Worm (Caenorhabditis elegans) whole organism, L3 larva: ENCODE results near the gene bnc-1.

Experiments used
- R02D3.7 ChIP-seq: fragments of 150-350 bp; optimal IDR thresholded peaks from 2 replicates; lab custom pipeline; 2014; ENCODE audit warnings: missing biosample characterization, missing genetic modification characterization
- ZK546.5 ChIP-seq: sonication (generic microtip); optimal IDR thresholded peaks from 2 replicates; lab custom pipeline; 2017; ENCODE audit warnings: missing biosample characterization, missing genetic modification characterization
- aly-2 ChIP-seq: fragments of 150-350 bp; optimal IDR thresholded peaks from 2 replicates; lab custom pipeline; 2014; ENCODE audit warnings: missing biosample characterization, missing genetic modification characterization
- ceh-28 ChIP-seq: fragments of 150-350 bp; optimal IDR thresholded peaks from 2 replicates; lab custom pipeline; 2014; ENCODE audit warnings: missing biosample characterization, missing genetic modification reagents, missing genetic modification characterization
- ceh-9 ChIP-seq: sonication (generic microtip); optimal IDR thresholded peaks from 2 replicates; lab custom pipeline; 2018; ENCODE audit warnings: missing biosample characterization, missing genetic modification characterization
- egl-27 ChIP-seq: sonication (generic microtip); optimal IDR thresholded peaks from 4 replicates; lab custom pipeline; 2017; ENCODE audit warnings: missing biosample characterization, missing genetic modification reagents, missing genetic modification characterization
- elt-2 ChIP-seq: sonication (generic microtip); optimal IDR thresholded peaks from 2 replicates; lab custom pipeline; 2016; ENCODE audit warnings: missing genetic modification reagents, mild to moderate bottlenecking, missing genetic modification characterization, missing compliant biosample characterization
- elt-3 ChIP-seq, 3 experiments: fragments of 150-350 bp in 1 of 3; sonication (generic microtip) in 2 of 3; optimal IDR thresholded peaks; 2 replicates in 2 of 3; 4 replicates in 1 of 3; lab custom pipeline; 2014 to 2017; ENCODE audit warnings: missing biosample characterization in 3 of 3, missing genetic modification characterization in 3 of 3
- eor-1 ChIP-seq, 2 experiments: fragments of 150-350 bp; optimal IDR thresholded peaks; 2 replicates each; lab custom pipeline; 2014 to 2018; ENCODE audit warnings: missing biosample characterization in 2 of 2, missing genetic modification characterization in 2 of 2
- fkh-10 ChIP-seq: sonication (generic microtip); optimal IDR thresholded peaks from 2 replicates; lab custom pipeline; 2017; ENCODE audit warnings: missing biosample characterization, missing genetic modification reagents, missing genetic modification characterization
- fos-1 ChIP-seq: fragments of 150-350 bp; optimal IDR thresholded peaks from 2 replicates; lab custom pipeline; 2014; ENCODE audit warnings: missing biosample characterization, missing genetic modification characterization
- hmg-11 ChIP-seq: sonication (generic microtip); optimal IDR thresholded peaks from 2 replicates; lab custom pipeline; 2016; ENCODE audit warnings: missing genetic modification characterization, missing compliant biosample characterization
- lin-15B ChIP-seq: fragments of 150-350 bp; optimal IDR thresholded peaks from 2 replicates; lab custom pipeline; 2014; ENCODE audit warnings: missing biosample characterization, missing genetic modification characterization
- lsy-12 ChIP-seq: sonication (generic microtip); optimal IDR thresholded peaks from 2 replicates; lab custom pipeline; 2016; ENCODE audit warnings: mild to moderate bottlenecking, missing genetic modification characterization, missing compliant biosample characterization
- mdl-1 ChIP-seq: fragments of 150-350 bp; optimal IDR thresholded peaks from 2 replicates; lab custom pipeline; 2014; ENCODE audit warnings: missing biosample characterization, missing genetic modification characterization
- nfya-1 ChIP-seq: sonication (generic microtip); optimal IDR thresholded peaks from 2 replicates; lab custom pipeline; 2017; ENCODE audit warnings: missing genetic modification characterization, mild to moderate bottlenecking, missing compliant biosample characterization, antibody characterized with exemption, moderate library complexity; ENCODE audit not compliant: insufficient read depth
- nhr-11 ChIP-seq: fragments of 150-350 bp; optimal IDR thresholded peaks from 2 replicates; lab custom pipeline; 2014; ENCODE audit warnings: missing biosample characterization, missing genetic modification characterization
- nhr-12 ChIP-seq: fragments of 150-350 bp; optimal IDR thresholded peaks from 2 replicates; lab custom pipeline; 2014; ENCODE audit warnings: missing biosample characterization, missing genetic modification characterization
- nhr-23 ChIP-seq: fragments of 150-350 bp; optimal IDR thresholded peaks from 2 replicates; lab custom pipeline; 2014; ENCODE audit warnings: missing biosample characterization, missing genetic modification reagents, missing genetic modification characterization
- nhr-237 ChIP-seq: fragments of 150-350 bp; optimal IDR thresholded peaks from 2 replicates; lab custom pipeline; 2014; ENCODE audit warnings: missing biosample characterization, missing genetic modification characterization
- nhr-25 ChIP-seq: sonication (generic microtip); optimal IDR thresholded peaks from 2 replicates; lab custom pipeline; 2017; ENCODE audit warnings: missing biosample characterization, missing genetic modification characterization
- nhr-28 ChIP-seq: fragments of 150-350 bp; optimal IDR thresholded peaks from 2 replicates; lab custom pipeline; 2014; ENCODE audit warnings: missing biosample characterization, missing genetic modification characterization
- nhr-77 ChIP-seq: fragments of 150-350 bp; optimal IDR thresholded peaks from 2 replicates; lab custom pipeline; 2014; ENCODE audit warnings: missing biosample characterization, missing genetic modification characterization
- pha-4 ChIP-seq: fragments of 150-350 bp; optimal IDR thresholded peaks from 2 replicates; lab custom pipeline; 2014; ENCODE audit warnings: missing biosample characterization, missing genetic modification reagents, missing genetic modification characterization
- sea-2 ChIP-seq: fragments of 150-350 bp; sonication (generic microtip); optimal IDR thresholded peaks from 4 replicates; lab custom pipeline; 2014; ENCODE audit warnings: missing biosample characterization, missing genetic modification reagents, missing genetic modification characterization
- skn-1 ChIP-seq: fragments of 150-350 bp; optimal IDR thresholded peaks from 2 replicates; lab custom pipeline; 2014; ENCODE audit warnings: missing biosample characterization, missing genetic modification characterization
- tbx-2 ChIP-seq: sonication (generic microtip); optimal IDR thresholded peaks from 2 replicates; lab custom pipeline; 2016; ENCODE audit warnings: mild to moderate bottlenecking, missing genetic modification characterization, missing compliant biosample characterization
- unc-39 ChIP-seq: sonication (generic microtip); optimal IDR thresholded peaks from 4 replicates; lab custom pipeline; 2017; ENCODE audit warnings: missing biosample characterization, missing genetic modification characterization
- unc-62 ChIP-seq: fragments of 150-350 bp; sonication (generic microtip); optimal IDR thresholded peaks from 4 replicates; lab custom pipeline; 2014; ENCODE audit warnings: missing biosample characterization, missing genetic modification reagents, missing genetic modification characterization
- zag-1 ChIP-seq: fragments of 150-350 bp; optimal IDR thresholded peaks from 2 replicates; lab custom pipeline; 2014; ENCODE audit warnings: missing biosample characterization, missing genetic modification characterization
- ztf-11 ChIP-seq: fragments of 150-350 bp; optimal IDR thresholded peaks from 2 replicates; lab custom pipeline; 2014; ENCODE audit warnings: missing biosample characterization, missing genetic modification characterization

The bnc-1 gene

DNA sequence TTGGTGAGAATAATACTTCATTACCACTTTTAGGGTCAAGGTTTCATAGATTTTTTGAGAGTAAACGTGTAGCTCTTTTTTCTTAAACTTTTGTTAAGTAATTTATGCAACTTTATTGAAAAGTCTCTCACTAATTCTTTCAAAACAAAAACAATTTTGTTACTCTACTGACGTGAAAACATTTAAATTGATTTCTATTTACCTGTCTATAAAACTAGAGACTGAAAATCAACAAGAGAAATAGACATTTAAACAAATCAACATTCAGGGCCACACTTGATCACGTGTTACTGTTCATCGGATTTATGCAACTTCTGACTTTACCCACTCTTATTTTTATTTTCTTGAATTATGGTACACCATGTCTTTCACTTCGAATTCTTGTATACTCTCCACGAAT, 20.4 kb downstream of the bnc-1 start, which contains the start of gene ugt-55:
Gene ugt-55, plus strand, starts transcription at position 301 of the 400 bp plus-strand sequence.
- no peak for TF ChIP-seq lsy-12 (tag; lab: Kevin White, UChicago)
- no peak for TF ChIP-seq ZK546.5 (tag; lab: Kevin White, UChicago)
- no peak for TF ChIP-seq R02D3.7 (tag; lab: Kevin White, UChicago)
- TF ChIP-seq skn-1 (tag; lab: Kevin White, UChicago), result no peak
- no peak for TF ChIP-seq unc-62 (GFP tag; lab: Kevin White, UChicago)
- no peak for TF ChIP-seq nhr-77 (tag; lab: Kevin White, UChicago)
- TF ChIP-seq ceh-28 (tag; lab: Kevin White, UChicago), result no peak
- TF ChIP-seq nfya-1 (tag; lab: Kevin White, UChicago), result no peak
- no peak for TF ChIP-seq ztf-11
- TF ChIP-seq tbx-2 (tag; lab: Kevin White, UChicago), result no peak
- TF ChIP-seq ceh-9 (tag; lab: Kevin White, UChicago), result no peak
- no peak for TF ChIP-seq lin-15B (tag; lab: Kevin White, UChicago)
- TF ChIP-seq egl-27 (tag; lab: Kevin White, UChicago), result no peak
- TF ChIP-seq mdl-1 (tag; lab: Kevin White, UChicago), result no peak
- TF ChIP-seq nhr-237, result no peak
- TF ChIP-seq nhr-11 (tag; lab: Kevin White, UChicago), result no peak
- no peak for TF ChIP-seq nhr-28 (tag; lab: Kevin White, UChicago)
- TF ChIP-seq eor-1 (tag; optimal IDR thresholded peaks at IDR 0.05; lab: Kevin White, UChicago), result no peak
- TF ChIP-seq fos-1 (tag; lab: Kevin White, UChicago), result no peak

- TF ChIP-seq elt-3 (tag; optimal IDR thresholded peaks at IDR 0.05; lab: Kevin White, UChicago), result no peak
- no peak for TF ChIP-seq ceh-9 (tag; lab: Kevin White, UChicago)
- no peak for TF ChIP-seq nhr-11 (tag; lab: Kevin White, UChicago)
- no peak for TF ChIP-seq pha-4 (tag; lab: Kevin White, UChicago)
Measured at ce11 chrV:12255343-12255742, 21.5 kb downstream of the bnc-1 start, which contains the start of gene T04H1.12. T04H1.12 (plus strand) TSS chrV:12255643.

DNA sequence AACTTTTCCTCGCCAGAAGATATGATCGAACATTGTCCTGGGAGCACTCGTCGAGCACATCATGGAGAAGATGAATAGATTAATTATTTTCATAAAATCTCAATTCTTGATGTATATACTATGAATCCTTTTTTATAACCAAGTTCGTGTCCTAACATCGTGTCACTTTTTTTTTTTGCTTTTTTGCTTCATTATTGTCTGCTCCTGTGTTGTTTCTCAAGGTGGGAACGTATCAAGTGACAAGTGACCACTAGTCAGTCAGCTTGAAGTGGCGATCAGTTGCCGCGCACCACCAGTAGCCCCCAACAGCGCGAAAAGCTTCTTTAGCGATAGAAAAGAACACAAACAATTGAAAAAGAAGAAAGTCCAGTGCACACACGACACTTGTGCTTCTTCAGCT, 24.6 kb downstream of the bnc-1 start, which contains the start of gene lrx-1:
Gene lrx-1, plus strand, starts transcription at position 301 of the 400 bp plus-strand sequence.
- TF ChIP-seq lin-15B (tag; lab: Kevin White, UChicago) (no peak), aly-2 (tag; lab: Kevin White, UChicago) (no peak), zag-1 (tag; lab: Kevin White, UChicago) (no peak), nhr-25 (tag; lab: Kevin White, UChicago) (no peak), unc-39 (tag; lab: Kevin White, UChicago) (no peak), ztf-11 (no peak), mdl-1 (tag; lab: Kevin White, UChicago) (no peak)

DNA sequence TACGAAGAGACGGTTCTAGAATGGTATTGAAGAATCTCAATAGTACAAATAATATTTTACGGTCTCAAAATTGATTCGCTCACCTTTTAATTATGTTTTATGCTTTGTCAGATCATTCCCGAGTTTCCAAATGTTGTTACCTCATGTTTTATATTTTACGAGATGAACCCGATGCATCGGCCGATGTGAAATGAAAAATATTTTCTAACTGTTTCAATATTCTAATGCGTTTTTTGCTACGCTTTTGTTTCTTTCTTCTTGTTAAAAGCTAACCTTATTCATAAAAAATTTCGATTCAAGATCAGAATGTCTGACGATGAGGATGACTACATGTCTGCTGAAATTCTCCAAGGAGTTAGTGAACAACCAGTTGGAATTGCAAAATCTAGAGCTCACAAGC, 25.8 kb downstream of the bnc-1 start, which contains the start of gene T04H1.5:
Gene T04H1.5, plus strand, starts transcription at position 301 of the 400 bp plus-strand sequence.
- TF ChIP-seq nhr-25 (tag; lab: Kevin White, UChicago), result no peak
- no peak for TF ChIP-seq lin-15B (tag; lab: Kevin White, UChicago)
- no peak for TF ChIP-seq nhr-77 (tag; lab: Kevin White, UChicago)
- TF ChIP-seq fkh-10 (GFP tag; lab: Kevin White, UChicago), result no peak
- no peak for TF ChIP-seq nhr-237
- no peak for TF ChIP-seq nhr-12 (tag; lab: Kevin White, UChicago)
- TF ChIP-seq elt-3 (tag; optimal IDR thresholded peaks at IDR 0.05; lab: Kevin White, UChicago), result no peak
- no peak for TF ChIP-seq zag-1 (tag; lab: Kevin White, UChicago)
- no peak for TF ChIP-seq mdl-1 (tag; lab: Kevin White, UChicago)
- no peak for TF ChIP-seq unc-39 (tag; lab: Kevin White, UChicago)
- TF ChIP-seq sea-2 (GFP tag; lab: Kevin White, UChicago), result no peak
- no peak for TF ChIP-seq hmg-11 (tag; lab: Kevin White, UChicago)
- TF ChIP-seq nhr-23 (tag; lab: Kevin White, UChicago), result no peak
- TF ChIP-seq, all 47 proteins: peak for 0

- TF ChIP-seq sea-2 (GFP tag; lab: Kevin White, UChicago), result no peak
- TF ChIP-seq lsy-12 (tag; lab: Kevin White, UChicago), result no peak
- peak; percentile 23 for TF ChIP-seq pha-4 (tag; lab: Kevin White, UChicago)
- peak; percentile 19 for TF ChIP-seq lin-15B (tag; lab: Kevin White, UChicago)
- peak; percentile 63 for TF ChIP-seq elt-2 (tag; lab: Kevin White, UChicago)
- TF ChIP-seq ZK546.5 (tag; lab: Kevin White, UChicago), result no peak
Measured at ce11 chrV:12245777-12246452, 30.9 kb downstream of the bnc-1 start.
